Worm (Caenorhabditis elegans) whole organism, L1 larva: ENCODE measurements around the gene fbxc-21.

Source experiments
- ama-1 ChIP-seq: fragments of 150-350 bp; optimal IDR thresholded peaks from 2 replicates; lab custom pipeline; 2014
- efl-1 ChIP-seq, 4 experiments: fragments of 150-350 bp; optimal IDR thresholded peaks in 3 of 4; peaks in 1 of 4; 1 replicate in 1 of 4; 2 replicates in 3 of 4; lab custom pipeline; 2014; ENCODE audit warnings: missing biosample characterization in 2 of 4, missing genetic modification characterization in 2 of 4, missing genetic modification reagents in 2 of 4
- fkh-10 ChIP-seq: sonication (generic microtip); optimal IDR thresholded peaks from 2 replicates; lab custom pipeline; 2017; ENCODE audit warnings: missing biosample characterization, missing genetic modification reagents, missing genetic modification characterization
- fkh-4 ChIP-seq: sonication (generic microtip); optimal IDR thresholded peaks from 2 replicates; lab custom pipeline; 2016; ENCODE audit warnings: missing compliant biosample characterization, missing genetic modification characterization, borderline replicate concordance
- hlh-4 ChIP-seq: sonication (generic microtip); optimal IDR thresholded peaks from 2 replicates; lab custom pipeline; 2016; ENCODE audit warnings: mild to moderate bottlenecking, missing genetic modification characterization, missing compliant biosample characterization
- lir-3 ChIP-seq: sonication (generic microtip); optimal IDR thresholded peaks from 2 replicates; lab custom pipeline; 2016; ENCODE audit warnings: mild to moderate bottlenecking, missing genetic modification characterization, moderate library complexity, missing compliant biosample characterization; ENCODE audit not compliant: poor library complexity
- mep-1 ChIP-seq: fragments of 150-350 bp; optimal IDR thresholded peaks from 2 replicates; lab custom pipeline; 2014; ENCODE audit warnings: missing biosample characterization, missing genetic modification characterization
- nhr-11 ChIP-seq: fragments of 150-350 bp; optimal IDR thresholded peaks from 2 replicates; lab custom pipeline; 2014; ENCODE audit warnings: missing biosample characterization, missing genetic modification characterization
- nhr-76 ChIP-seq: sonication (generic microtip); optimal IDR thresholded peaks from 2 replicates; lab custom pipeline; 2017; ENCODE audit warnings: missing biosample characterization, missing genetic modification characterization
- snpc-4 ChIP-seq: fragments of 150-350 bp; optimal IDR thresholded peaks from 2 replicates; lab custom pipeline; 2014; ENCODE audit warnings: missing biosample characterization, missing genetic modification characterization
- zag-1 ChIP-seq: fragments of 150-350 bp; optimal IDR thresholded peaks from 2 replicates; lab custom pipeline; 2014; ENCODE audit warnings: missing biosample characterization, missing genetic modification characterization
- ztf-11 ChIP-seq, 2 experiments: sonication (generic microtip); optimal IDR thresholded peaks; 2 replicates each; lab custom pipeline; 2016 to 2017; ENCODE audit warnings: missing genetic modification characterization in 2 of 2, missing biosample characterization in 1 of 2, missing compliant biosample characterization in 1 of 2

DNA sequence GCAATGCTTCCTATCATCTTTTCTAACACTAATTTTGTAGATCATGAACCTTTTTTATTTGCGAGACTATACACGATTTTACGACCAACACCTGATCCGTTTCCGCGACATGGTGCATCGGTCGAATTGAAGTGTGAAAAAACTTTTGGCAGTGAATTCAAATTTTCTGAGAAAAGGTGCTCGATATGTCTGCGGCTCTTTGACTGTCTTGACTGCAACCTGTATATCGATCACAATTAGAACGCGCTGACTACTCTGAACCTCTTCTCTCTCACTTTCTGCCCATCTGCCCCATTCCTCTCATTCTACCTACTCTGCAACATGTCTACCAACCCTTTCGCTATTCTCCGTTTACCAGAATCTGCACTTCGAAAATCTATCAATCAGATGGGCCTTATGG, 10.5 kb downstream of the fbxc-21 start, which contains the start of gene fbxb-26:
- TF ChIP-seq ama-1 (lab: Kevin White, UChicago) = no peak
- no peak for TF ChIP-seq nhr-76 (tag; lab: Kevin White, UChicago)
- no peak for TF ChIP-seq nhr-11 (tag; lab: Kevin White, UChicago)
- no peak for TF ChIP-seq fkh-10
- TF ChIP-seq ztf-11 (tag; optimal IDR thresholded peaks at IDR 0.05; lab: Kevin White, UChicago) = no peak
- TF ChIP-seq mep-1 (tag; lab: Kevin White, UChicago) = no peak
- TF ChIP-seq lir-3 (tag; lab: Kevin White, UChicago) = no peak
- TF ChIP-seq zag-1 (tag; lab: Kevin White, UChicago) = no peak
- TF ChIP-seq hlh-4 (tag; lab: Kevin White, UChicago) = no peak
- no peak for TF ChIP-seq snpc-4 (tag; lab: Kevin White, UChicago)
- no peak for TF ChIP-seq efl-1 (optimal IDR thresholded peaks at IDR 0.05; lab: Kevin White, UChicago)
- no peak for TF ChIP-seq efl-1 (GFP tag; optimal IDR thresholded peaks at IDR 0.05 in 1 of 2; lab: Kevin White, UChicago)
- no peak for TF ChIP-seq fkh-4
